Fruit fly (Drosophila melanogaster) whole organism, embryonic: ENCODE results near the gene slow.

Experiments
- B-H1 ChIP-seq: fragments of 200-800 bp; sonication (Bioruptor generic); IDR thresholded peaks from 3 replicates; pipeline ENCODE4 v1.3.6; 2022; ENCODE audit warnings: missing biosample characterization, missing genetic modification characterization
- CG10654 ChIP-seq: fragments of 200-800 bp; sonication (Bioruptor generic); optimal IDR thresholded peaks from 2 replicates; lab custom pipeline; 2016; ENCODE audit warnings: missing biosample characterization, missing genetic modification characterization
- CG11085 ChIP-seq: fragments of 200-800 bp; sonication (Bioruptor generic); IDR thresholded peaks from 2 replicates; pipeline ENCODE4 v1.3.6; 2022; ENCODE audit warnings: missing biosample characterization, missing genetic modification characterization
- CG11456 ChIP-seq: fragments of 200-800 bp; sonication (Bioruptor generic); IDR thresholded peaks from 3 replicates; pipeline ENCODE4 v1.3.6; 2022; ENCODE audit warnings: missing biosample characterization, missing genetic modification characterization
- CG12391 ChIP-seq: fragments of 200-800 bp; sonication (Bioruptor generic); optimal IDR thresholded peaks from 3 replicates; lab custom pipeline; 2018; ENCODE audit warnings: missing biosample characterization, mild to moderate bottlenecking, missing genetic modification characterization, moderate library complexity
- CG12942 ChIP-seq: fragments of 200-800 bp; sonication (Bioruptor generic); optimal IDR thresholded peaks from 3 replicates; lab custom pipeline; 2016; ENCODE audit warnings: missing biosample characterization, missing genetic modification characterization
- CG13894 ChIP-seq: fragments of 200-800 bp; sonication (Bioruptor generic); optimal IDR thresholded peaks from 3 replicates; lab custom pipeline; 2018; ENCODE audit warnings: missing biosample characterization, mild to moderate bottlenecking, missing genetic modification characterization, moderate library complexity
- CG14050 ChIP-seq: fragments of 200-800 bp; sonication (Bioruptor generic); IDR thresholded peaks from 3 replicates; pipeline ENCODE4 v1.3.6; 2022; ENCODE audit warnings: missing biosample characterization, missing genetic modification characterization
- CG1603 ChIP-seq: fragments of 200-800 bp; sonication (Bioruptor generic); optimal IDR thresholded peaks from 2 replicates; lab custom pipeline; 2019; ENCODE audit warnings: missing biosample characterization, mild to moderate bottlenecking, missing genetic modification characterization, moderate library complexity
- CG16779 ChIP-seq: fragments of 200-800 bp; sonication (Bioruptor generic); IDR thresholded peaks from 2 replicates; pipeline ENCODE4 v1.3.6; 2022; ENCODE audit warnings: missing biosample characterization, missing genetic modification characterization
- CG17829 ChIP-seq: fragments of 200-800 bp; optimal IDR thresholded peaks from 2 replicates; lab custom pipeline; 2019; ENCODE audit warnings: missing biosample characterization, mild to moderate bottlenecking, missing genetic modification characterization, moderate library complexity
- CG18599 ChIP-seq: fragments of 200-800 bp; sonication (Bioruptor generic); optimal IDR thresholded peaks from 3 replicates; lab custom pipeline; 2017; ENCODE audit warnings: missing biosample characterization, missing genetic modification characterization, mild to moderate bottlenecking, moderate library complexity, missing genetic modification reagents
- CG2120 ChIP-seq: fragments of 200-800 bp; sonication (Bioruptor generic); optimal IDR thresholded peaks from 3 replicates; lab custom pipeline; 2016; ENCODE audit warnings: missing biosample characterization, missing genetic modification characterization
- CG2199 ChIP-seq: fragments of 200-800 bp; sonication (Bioruptor generic); IDR thresholded peaks from 3 replicates; pipeline ENCODE4 v1.3.6; 2022; ENCODE audit warnings: missing biosample characterization, missing genetic modification characterization
- CG32532 ChIP-seq: fragments of 200-800 bp; sonication (Bioruptor generic); IDR thresholded peaks from 2 replicates; pipeline ENCODE4 v1.3.6; 2022; ENCODE audit warnings: missing biosample characterization, missing genetic modification characterization
- CG7987 ChIP-seq: fragments of 200-800 bp; sonication (Bioruptor generic); optimal IDR thresholded peaks from 2 replicates; lab custom pipeline; 2018; ENCODE audit warnings: missing biosample characterization, mild to moderate bottlenecking, missing genetic modification characterization, moderate library complexity
- CG9215 ChIP-seq: fragments of 200-800 bp; sonication (Bioruptor generic); IDR thresholded peaks from 2 replicates; pipeline ENCODE4 v1.3.6; 2022; ENCODE audit warnings: missing biosample characterization, missing genetic modification characterization
- CG9797 ChIP-seq: fragments of 200-800 bp; sonication (Bioruptor generic); optimal IDR thresholded peaks from 3 replicates; lab custom pipeline; 2018; ENCODE audit warnings: missing biosample characterization, mild to moderate bottlenecking, missing genetic modification characterization
- CG9932 ChIP-seq: fragments of 200-800 bp; sonication (Bioruptor generic); IDR thresholded peaks from 2 replicates; pipeline ENCODE4 v1.3.6; 2022; ENCODE audit warnings: missing biosample characterization, missing genetic modification characterization
- Dad ChIP-seq: fragments of 200-800 bp; sonication (Bioruptor generic); optimal IDR thresholded peaks from 3 replicates; lab custom pipeline; 2016; ENCODE audit warnings: missing biosample characterization, missing genetic modification characterization
- Dbx ChIP-seq: fragments of 200-800 bp; sonication (Bioruptor generic); IDR thresholded peaks from 3 replicates; pipeline ENCODE4 v1.3.6; 2022; ENCODE audit warnings: missing biosample characterization, missing genetic modification characterization
- Ets65A ChIP-seq: fragments of 200-800 bp; sonication (Bioruptor generic); peaks from one replicate; lab custom pipeline; 2016; ENCODE audit warnings: missing biosample characterization, missing genetic modification characterization
- Fer1 ChIP-seq: fragments of 200-800 bp; sonication (Bioruptor generic); optimal IDR thresholded peaks from 2 replicates; lab custom pipeline; 2017; ENCODE audit warnings: missing biosample characterization, mild to moderate bottlenecking, missing genetic modification characterization
- Fer3 ChIP-seq: fragments of 200-800 bp; sonication (Bioruptor generic); optimal IDR thresholded peaks from 2 replicates; lab custom pipeline; 2018; ENCODE audit warnings: missing biosample characterization, mild to moderate bottlenecking, missing genetic modification characterization, moderate library complexity
- GATAe ChIP-seq: fragments of 200-800 bp; sonication (Bioruptor generic); conservative IDR thresholded peaks from 2 replicates; pipeline ENCODE4 v1.3.6; 2022; ENCODE audit warnings: missing biosample characterization, missing genetic modification characterization
- H2.0 ChIP-seq: fragments of 200-800 bp; sonication (Bioruptor generic); IDR thresholded peaks from 2 replicates; pipeline ENCODE4 v1.3.6; 2022; ENCODE audit warnings: missing biosample characterization, missing genetic modification characterization
- HLHmδ ChIP-seq: fragments of 200-800 bp; sonication (Bioruptor generic); optimal IDR thresholded peaks from 2 replicates; lab custom pipeline; 2018; ENCODE audit warnings: missing biosample characterization, mild to moderate bottlenecking, missing genetic modification characterization, moderate library complexity
- Med ChIP-seq: fragments of 200-800 bp; sonication (Bioruptor generic); peaks from one replicate; lab custom pipeline; 2016; ENCODE audit warnings: missing biosample characterization, missing genetic modification characterization, mild to moderate bottlenecking, inconsistent platforms, moderate library complexity
- Nf-YC ChIP-seq: fragments of 200-800 bp; optimal IDR thresholded peaks from 3 replicates; lab custom pipeline; 2019; ENCODE audit warnings: missing biosample characterization, mild to moderate bottlenecking, missing genetic modification characterization, moderate library complexity
- abd-A ChIP-seq: fragments of 200-800 bp; sonication (Bioruptor generic); optimal IDR thresholded peaks from 3 replicates; lab custom pipeline; 2019; ENCODE audit warnings: missing biosample characterization, mild to moderate bottlenecking, missing genetic modification characterization, moderate library complexity
- al ChIP-seq: fragments of 200-800 bp; sonication (Bioruptor generic); IDR thresholded peaks from 2 replicates; pipeline ENCODE4 v1.3.6; 2022; ENCODE audit warnings: missing biosample characterization, missing genetic modification characterization
- chinmo ChIP-seq: fragments of 200-800 bp; sonication (Bioruptor generic); IDR thresholded peaks from 4 replicates; pipeline ENCODE4 v1.3.6; 2022; ENCODE audit warnings: missing biosample characterization, missing genetic modification characterization; ENCODE audit not compliant: partially characterized antibody
- chn ChIP-seq: fragments of 200-800 bp; sonication (Bioruptor generic); optimal IDR thresholded peaks from 2 replicates; lab custom pipeline; 2016; ENCODE audit warnings: missing biosample characterization, missing genetic modification characterization
- croc ChIP-seq: fragments of 200-800 bp; sonication (Bioruptor generic); conservative IDR thresholded peaks from 3 replicates; pipeline ENCODE4 v1.3.6; 2022; ENCODE audit warnings: missing biosample characterization, missing genetic modification characterization
- gro ChIP-seq: fragments of 200-800 bp; sonication (Bioruptor generic); optimal IDR thresholded peaks from 2 replicates; lab custom pipeline; 2016; ENCODE audit warnings: missing biosample characterization, missing genetic modification characterization
- lab ChIP-seq: fragments of 200-800 bp; sonication (Bioruptor generic); optimal IDR thresholded peaks from 3 replicates; lab custom pipeline; 2017; ENCODE audit warnings: missing biosample characterization, missing genetic modification characterization, mild to moderate bottlenecking, moderate library complexity, missing genetic modification reagents
- lilli ChIP-seq: fragments of 200-800 bp; sonication (Bioruptor generic); optimal IDR thresholded peaks from 3 replicates; lab custom pipeline; 2016; ENCODE audit warnings: missing biosample characterization, missing genetic modification characterization
- mam ChIP-seq: fragments of 200-800 bp; sonication (Bioruptor generic); optimal IDR thresholded peaks from 3 replicates; lab custom pipeline; 2016; ENCODE audit warnings: missing biosample characterization, missing genetic modification characterization
- mld ChIP-seq: fragments of 200-800 bp; sonication (Bioruptor generic); IDR thresholded peaks from 3 replicates; pipeline ENCODE4 v1.3.6; 2022; ENCODE audit warnings: missing biosample characterization, missing genetic modification characterization; ENCODE audit not compliant: partially characterized antibody
- nau ChIP-seq: fragments of 200-800 bp; sonication (Bioruptor generic); optimal IDR thresholded peaks from 3 replicates; lab custom pipeline; 2017; ENCODE audit warnings: missing biosample characterization, mild to moderate bottlenecking, missing genetic modification characterization, missing genetic modification reagents
- pzg ChIP-seq: fragments of 200-800 bp; sonication (Bioruptor generic); optimal IDR thresholded peaks from 3 replicates; lab custom pipeline; 2018; ENCODE audit warnings: missing biosample characterization, mild to moderate bottlenecking, missing genetic modification characterization, moderate library complexity
- row ChIP-seq: fragments of 200-800 bp; sonication (Bioruptor generic); IDR thresholded peaks from 3 replicates; pipeline ENCODE4 v1.3.6; 2022; ENCODE audit warnings: missing biosample characterization, missing genetic modification characterization
- scrt ChIP-seq: fragments of 200-800 bp; sonication (Bioruptor generic); optimal IDR thresholded peaks from 2 replicates; lab custom pipeline; 2018; ENCODE audit warnings: missing biosample characterization, mild to moderate bottlenecking, missing genetic modification characterization, moderate library complexity
- tap ChIP-seq: fragments of 200-800 bp; optimal IDR thresholded peaks from 3 replicates; lab custom pipeline; 2019; ENCODE audit warnings: missing biosample characterization, mild to moderate bottlenecking, missing genetic modification characterization, moderate library complexity

slow gene

DNA sequence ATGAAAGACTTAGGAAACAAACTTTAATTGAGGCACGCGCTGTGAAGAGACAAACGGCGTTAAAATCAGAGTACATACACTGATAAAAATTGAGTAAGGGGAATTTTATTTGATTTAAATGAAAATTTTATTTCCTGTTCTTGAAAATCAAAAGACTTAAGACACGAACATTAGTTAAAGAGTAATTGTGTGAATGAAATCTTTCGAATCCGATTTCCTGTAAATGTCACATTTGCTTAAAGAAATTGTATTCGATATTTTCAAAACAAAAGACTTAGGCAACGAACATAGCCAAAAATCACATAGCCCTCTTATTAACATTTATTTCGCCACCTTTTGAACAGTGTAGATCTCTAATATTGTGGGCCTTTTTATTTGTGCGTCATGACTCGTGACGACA is 61.6 kb downstream of the slow start (continued):
- TF ChIP-seq HLHmδ (no peak), lilli (GFP tag; lab: Kevin White, UChicago) (peak; percentile 21), Dbx (peak; percentile 77; the same call in 2 of the 3 replicates), CG7987 (no peak), CG32532 (GFP tag; lab: Robert Waterston, UW) (peak; percentile 78), B-H1 (GFP tag; lab: Robert Waterston, UW) (no peak), pzg (no peak), scrt (peak; percentile 38), CG11085 (GFP tag; lab: Robert Waterston, UW) (peak; percentile 35; the same call in 1 of the 2 replicates), CG9797 (GFP tag; lab: Kevin White, UChicago) (no peak), GATAe (GFP tag; lab: Robert Waterston, UW) (no peak), mam (GFP tag; lab: Kevin White, UChicago) (peak; percentile 57), croc (GFP tag; lab: Robert Waterston, UW) (no peak), lab (peak; percentile 63), Fer1 (GFP tag; lab: Kevin White, UChicago) (peak; percentile 56), CG9932 (GFP tag; lab: Robert Waterston, UW) (peak; percentile 19; the same call in 1 of the 2 replicates), Fer3 (tag; lab: Kevin White, UChicago) (peak; percentile 22), tap (no peak), chn (no peak), CG2120 (GFP tag; lab: Kevin White, UChicago) (peak; percentile 11), gro (peak; percentile 69), CG18599 (GFP tag; lab: Kevin White, UChicago) (peak; percentile 57)
- TF ChIP-seq, all 482 proteins: peak for 60

DNA sequence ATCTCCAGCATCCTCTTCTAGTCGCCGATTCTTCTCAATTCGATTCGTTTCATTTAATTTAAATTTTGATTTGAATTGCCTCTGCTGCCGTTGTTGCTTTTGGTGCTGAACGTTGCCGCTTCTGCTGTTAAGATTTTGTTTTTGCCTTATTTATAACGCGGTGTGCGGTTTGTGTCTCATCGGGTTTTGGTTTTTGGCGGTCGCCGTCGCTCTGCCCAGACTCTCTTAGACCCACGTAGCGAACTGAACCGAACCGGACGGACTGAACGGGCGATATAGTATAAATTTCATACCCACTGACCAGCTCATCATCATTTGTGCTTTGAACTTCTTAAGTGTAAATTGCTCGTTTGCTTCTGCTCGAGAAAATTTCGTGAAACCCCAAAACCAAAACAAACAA is 62.0 kb downstream of the slow start, which contains the start of gene CG12607:
CG12607 (plus strand) TSS at position 301 of the 400 bp plus-strand sequence.
- TF ChIP-seq abd-A (tag; lab: Kevin White, UChicago) (peak; percentile 34), row (GFP tag; lab: Robert Waterston, UW) (no peak), chinmo (GFP tag; lab: Robert Waterston, UW) (0 out of 4 replicates have a peak, but pooled peaks have one; percentile 23), CG13894 (tag; lab: Kevin White, UChicago) (peak; percentile 18)
- TF ChIP-seq, all 482 proteins: peak for 3

DNA sequence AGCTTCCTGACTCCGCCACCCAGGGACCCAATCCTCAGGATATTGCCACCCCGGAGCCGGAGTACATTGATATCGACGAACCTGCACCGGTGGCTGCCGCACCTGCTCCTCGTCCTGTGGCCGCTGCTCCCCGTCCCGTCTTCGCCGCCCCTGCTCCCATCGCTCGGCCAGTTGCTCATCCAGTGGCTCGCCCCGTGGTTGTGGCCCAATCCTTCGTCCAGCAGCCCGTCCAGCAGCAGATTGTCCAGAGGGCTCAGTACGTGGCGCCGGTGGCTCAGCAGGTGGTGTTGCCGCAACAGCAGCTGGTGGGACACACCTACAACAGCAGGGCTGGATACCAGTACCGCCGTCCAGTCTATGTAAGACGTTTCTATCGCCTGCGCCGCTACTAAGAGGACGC is 63.0 kb downstream of the slow start:
- TF ChIP-seq H2.0 (GFP tag; lab: Robert Waterston, UW) (no peak), CG32532 (GFP tag; lab: Robert Waterston, UW) (0 out of 2 replicates have a peak, but pooled peaks have one; percentile 30), CG16779 (0 out of 2 replicates have a peak, but pooled peaks have one; percentile 11), CG14050 (GFP tag; lab: Robert Waterston, UW) (no peak), Dad (no peak), CG9215 (GFP tag; lab: Robert Waterston, UW) (no peak), CG11456 (GFP tag; lab: Robert Waterston, UW) (0 out of 3 replicates have a peak, but pooled peaks have one; percentile 60), Ets65A (GFP tag; lab: Kevin White, UChicago) (peak; percentile 45), CG10654 (GFP tag; lab: Kevin White, UChicago) (no peak), mld (GFP tag; lab: Robert Waterston, UW) (no peak), CG12942 (GFP tag; lab: Kevin White, UChicago) (no peak), Nf-YC (tag; lab: Kevin White, UChicago) (no peak), CG17829 (tag; lab: Kevin White, UChicago) (no peak), CG12391 (tag; lab: Kevin White, UChicago) (no peak), nau (GFP tag; lab: Kevin White, UChicago) (no peak), al (0 out of 2 replicates have a peak, but pooled peaks have one; percentile 11), CG2199 (GFP tag; lab: Robert Waterston, UW) (no peak), Med (peak; percentile 74), CG1603 (tag; lab: Kevin White, UChicago) (no peak)
